Fruit fly (Drosophila melanogaster): ENCODE results near the gene ss.

The ss gene

DNA sequence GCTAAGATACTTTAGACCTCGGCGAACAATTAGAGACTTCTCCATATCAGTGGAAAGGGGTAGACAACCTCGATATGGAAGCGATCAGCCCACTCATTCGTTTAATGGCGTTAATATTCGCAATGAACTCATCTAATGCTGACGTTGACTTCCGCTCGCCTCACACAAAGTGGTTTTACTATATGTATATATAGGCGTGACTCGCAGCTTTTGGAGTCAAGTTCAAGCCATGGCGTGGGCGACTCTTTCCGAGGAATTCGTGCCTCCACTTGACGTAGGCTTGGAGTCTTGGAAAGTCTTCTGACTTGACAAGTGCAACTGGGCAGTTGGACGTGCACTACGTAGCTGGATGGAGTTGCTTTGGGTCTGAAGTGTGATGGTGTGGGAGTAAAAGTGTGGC, 49.8 kb downstream of the ss start:
- no peak for TF ChIP-seq Dll (optimal IDR thresholded peaks at IDR 0.05)
- TF ChIP-seq usp (GFP tag; optimal IDR thresholded peaks at IDR 0.05): no peak
- TF ChIP-seq CG8478 (optimal IDR thresholded peaks at IDR 0.05): no peak
- TF ChIP-seq pan (optimal IDR thresholded peaks at IDR 0.05): no peak
- no peak for TF ChIP-seq EcR (GFP tag; optimal IDR thresholded peaks at IDR 0.05)
- no peak for TF ChIP-seq psq (optimal IDR thresholded peaks at IDR 0.05)

DNA sequence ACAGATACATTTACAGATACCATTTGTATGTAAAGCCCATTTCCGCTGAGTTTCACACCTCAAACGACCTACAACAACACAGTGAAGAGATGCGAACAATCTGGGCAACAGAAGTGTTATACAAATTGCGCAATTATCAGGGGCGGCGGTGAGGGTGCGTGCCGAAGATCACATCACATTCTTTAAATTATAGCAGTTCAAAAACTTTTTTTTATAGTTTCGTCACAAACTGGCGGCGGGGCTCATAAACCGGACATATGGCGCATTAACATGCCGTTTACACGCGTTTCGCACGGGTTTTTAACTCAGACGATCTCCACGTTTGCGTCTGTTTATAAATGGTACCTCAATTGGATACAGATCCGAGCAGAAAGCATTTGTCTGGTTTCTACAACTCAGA, 50.3 kb downstream of the ss start:
- TF ChIP-seq pan (optimal IDR thresholded peaks at IDR 0.05) (no peak), usp (GFP tag; optimal IDR thresholded peaks at IDR 0.05) (no peak), CG8478 (optimal IDR thresholded peaks at IDR 0.05) (no peak), EcR (GFP tag; optimal IDR thresholded peaks at IDR 0.05) (no peak), Dll (optimal IDR thresholded peaks at IDR 0.05) (no peak), psq (optimal IDR thresholded peaks at IDR 0.05) (no peak)

DNA sequence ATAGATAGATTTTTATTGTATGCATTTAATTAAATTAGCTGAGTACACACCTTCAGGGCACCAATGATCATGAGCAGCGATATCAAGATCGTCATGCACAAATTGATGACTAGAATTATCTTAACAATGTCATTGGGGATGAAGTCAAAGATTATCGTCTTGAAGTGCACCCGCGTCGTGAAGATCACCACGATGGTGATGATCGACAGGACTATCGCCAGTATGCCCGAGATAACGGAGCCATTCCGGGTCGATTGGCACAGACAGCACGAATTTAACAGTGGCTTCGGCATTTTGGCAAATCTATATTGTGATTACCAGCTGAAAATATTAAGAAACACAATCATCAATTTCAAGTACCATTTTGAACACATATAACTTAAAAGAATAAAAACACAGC, 51.5 kb downstream of the ss start:
- TF ChIP-seq Dll (optimal IDR thresholded peaks at IDR 0.05): no peak
- TF ChIP-seq usp (GFP tag; optimal IDR thresholded peaks at IDR 0.05): no peak
- no peak for TF ChIP-seq EcR (GFP tag; optimal IDR thresholded peaks at IDR 0.05)
- no peak for TF ChIP-seq pan (optimal IDR thresholded peaks at IDR 0.05)
- TF ChIP-seq psq (optimal IDR thresholded peaks at IDR 0.05): no peak
- TF ChIP-seq CG8478 (optimal IDR thresholded peaks at IDR 0.05): no peak

DNA sequence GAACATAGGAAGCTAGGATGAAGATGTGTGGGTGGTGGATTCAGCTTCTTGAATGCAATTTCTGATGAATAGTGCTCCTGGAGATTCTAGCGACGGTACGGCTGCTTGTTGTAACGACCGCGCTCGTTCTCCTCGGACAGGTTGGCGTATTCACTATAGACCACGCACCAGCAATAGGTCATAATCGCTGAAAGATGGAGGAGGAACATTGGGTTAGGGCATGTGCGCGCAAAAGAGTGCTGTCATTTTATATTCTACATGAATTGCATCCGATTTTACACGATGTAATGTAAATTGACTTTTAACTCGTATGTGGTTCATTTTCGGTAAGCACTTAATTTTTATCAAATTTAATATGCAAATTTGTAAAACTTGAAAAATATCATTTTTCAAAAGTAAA, 52.4 kb downstream of the ss start:
- TF ChIP-seq pan (optimal IDR thresholded peaks at IDR 0.05): no peak
- no peak for TF ChIP-seq psq (optimal IDR thresholded peaks at IDR 0.05)
- no peak for TF ChIP-seq CG8478 (optimal IDR thresholded peaks at IDR 0.05)
- no peak for TF ChIP-seq usp (GFP tag; optimal IDR thresholded peaks at IDR 0.05)
- TF ChIP-seq Dll (optimal IDR thresholded peaks at IDR 0.05): no peak
- TF ChIP-seq EcR (GFP tag; optimal IDR thresholded peaks at IDR 0.05): no peak

DNA sequence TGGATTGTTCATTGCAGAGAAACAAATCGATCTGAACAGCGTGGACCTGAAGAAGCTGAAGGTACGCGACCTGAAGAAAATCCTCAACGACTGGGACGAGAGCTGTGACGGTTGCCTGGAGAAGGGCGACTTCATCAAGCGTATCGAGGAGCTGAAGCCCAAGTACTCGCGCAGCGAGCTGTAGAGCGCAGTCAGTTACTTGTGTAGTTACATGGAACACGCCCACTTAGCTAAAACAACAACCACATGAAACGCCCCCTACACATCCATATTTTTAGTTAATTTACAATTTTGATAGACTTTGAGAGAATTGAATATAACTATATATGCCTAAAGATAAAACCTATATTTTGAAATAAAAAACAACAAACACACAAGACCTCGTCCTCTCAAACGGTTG, 53.1 kb downstream of the ss start:
- TF ChIP-seq pan (optimal IDR thresholded peaks at IDR 0.05) (no peak), usp (GFP tag; optimal IDR thresholded peaks at IDR 0.05) (no peak), Dll (optimal IDR thresholded peaks at IDR 0.05) (no peak), EcR (GFP tag; optimal IDR thresholded peaks at IDR 0.05) (no peak), psq (optimal IDR thresholded peaks at IDR 0.05) (no peak), CG8478 (optimal IDR thresholded peaks at IDR 0.05) (no peak)

DNA sequence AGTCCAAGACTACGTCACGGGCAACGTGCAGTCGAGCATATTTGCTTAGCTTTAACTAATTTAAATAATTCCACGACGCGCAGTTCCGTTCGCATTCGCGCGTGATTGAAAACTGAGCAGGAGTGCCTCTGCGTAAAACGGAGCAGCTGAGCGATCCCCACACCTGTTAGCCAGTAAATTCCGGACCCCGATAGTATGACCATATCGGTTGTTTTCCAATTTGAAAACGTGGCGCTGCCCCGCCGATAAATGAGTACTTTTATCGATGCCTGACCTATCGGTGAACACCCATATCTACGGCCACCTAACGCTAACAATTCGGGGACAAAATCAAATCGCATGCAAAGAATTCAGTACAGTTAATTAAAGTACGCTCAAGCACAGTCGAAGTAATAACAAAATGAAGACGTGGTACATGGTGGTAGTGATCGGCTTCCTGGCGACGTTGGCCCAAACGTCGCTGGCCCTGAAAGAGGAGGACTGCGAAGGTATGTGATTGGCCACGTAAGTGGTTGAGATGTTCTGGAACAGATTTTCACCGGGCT, 54.3 kb downstream of the ss start, which contains the start of the genes CG14879 and Manf:
CG14879 (minus strand) TSS at position 116 of the 545 bp plus-strand sequence.
Manf (plus strand) TSS at position 294 of the 545 bp plus-strand sequence.
- TF ChIP-seq CG8478 (optimal IDR thresholded peaks at IDR 0.05): no peak
- TF ChIP-seq pan (optimal IDR thresholded peaks at IDR 0.05): no peak
- no peak for TF ChIP-seq Dll (optimal IDR thresholded peaks at IDR 0.05)
- TF ChIP-seq EcR (GFP tag; optimal IDR thresholded peaks at IDR 0.05): no peak
- TF ChIP-seq psq (optimal IDR thresholded peaks at IDR 0.05): no peak

- no peak for TF ChIP-seq usp (GFP tag; optimal IDR thresholded peaks at IDR 0.05)
- TF ChIP-seq Dll (optimal IDR thresholded peaks at IDR 0.05): no peak
- TF ChIP-seq psq (optimal IDR thresholded peaks at IDR 0.05): no peak
- no peak for TF ChIP-seq CG8478 (optimal IDR thresholded peaks at IDR 0.05)
- TF ChIP-seq pan (optimal IDR thresholded peaks at IDR 0.05): no peak
- TF ChIP-seq EcR (GFP tag; optimal IDR thresholded peaks at IDR 0.05): no peak
Measured at dm6 chr3R:16348289-16348688, 55.2 kb downstream of the ss start.

DNA sequence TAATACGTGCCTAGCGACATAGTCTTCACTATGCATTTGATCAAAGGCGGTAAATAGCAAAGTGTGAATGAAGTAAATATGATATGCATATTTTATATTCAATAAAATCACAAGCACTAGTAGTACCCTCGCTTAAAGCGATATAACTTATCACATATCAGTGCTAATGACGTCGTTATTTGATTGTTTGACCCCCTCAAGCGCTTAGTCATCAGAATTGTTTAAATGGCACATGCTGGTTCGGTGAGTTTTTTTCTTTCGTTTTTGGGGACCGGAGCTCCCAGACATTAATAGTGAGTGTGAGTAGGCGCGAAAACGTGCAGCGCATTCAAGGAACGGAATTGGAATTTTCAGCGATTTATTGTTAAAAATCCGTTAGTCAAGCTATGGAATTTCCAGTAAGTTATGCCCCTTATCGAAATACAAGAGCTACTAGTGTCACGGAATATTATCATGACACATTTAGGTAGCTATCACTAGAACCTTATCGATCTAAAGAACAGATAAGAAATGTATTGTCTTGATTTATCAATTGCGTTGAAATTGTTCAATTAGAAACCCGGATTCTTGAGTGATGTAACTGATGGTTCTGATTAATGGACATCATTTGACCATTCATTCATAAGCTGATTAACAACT, 55.7 kb downstream of the ss start:
- TF ChIP-seq EcR (GFP tag; optimal IDR thresholded peaks at IDR 0.05): no peak

dm6 chr3R:16341817-16342374, 61.6 kb downstream of the ss start, which contains the start of the genes SF2 and pad:
Gene SF2, minus strand, starts transcription at chr3R:16341988.
Gene pad, plus strand, starts transcription at chr3R:16342318.
- TF ChIP-seq CG8478 (optimal IDR thresholded peaks at IDR 0.05) (no peak), EcR (GFP tag; optimal IDR thresholded peaks at IDR 0.05) (no peak), Dll (optimal IDR thresholded peaks at IDR 0.05) (no peak), usp (GFP tag; optimal IDR thresholded peaks at IDR 0.05) (no peak), psq (optimal IDR thresholded peaks at IDR 0.05) (no peak), pan (optimal IDR thresholded peaks at IDR 0.05) (no peak)

dm6 chr3R:16340610-16341009, 62.9 kb downstream of the ss start:
- TF ChIP-seq usp (GFP tag; optimal IDR thresholded peaks at IDR 0.05): no peak
- TF ChIP-seq pan (optimal IDR thresholded peaks at IDR 0.05): no peak
- TF ChIP-seq Dll (optimal IDR thresholded peaks at IDR 0.05): no peak
- no peak for TF ChIP-seq psq (optimal IDR thresholded peaks at IDR 0.05)
- no peak for TF ChIP-seq CG8478 (optimal IDR thresholded peaks at IDR 0.05)
- TF ChIP-seq EcR (GFP tag; optimal IDR thresholded peaks at IDR 0.05): no peak

dm6 chr3R:16339475-16339874, 64.0 kb downstream of the ss start, which contains the start of gene Sulf1:
Gene Sulf1, minus strand, starts transcription at chr3R:16339575.
- no peak for TF ChIP-seq EcR (GFP tag; optimal IDR thresholded peaks at IDR 0.05)
- no peak for TF ChIP-seq Dll (optimal IDR thresholded peaks at IDR 0.05)
- no peak for TF ChIP-seq CG8478 (optimal IDR thresholded peaks at IDR 0.05)
- no peak for TF ChIP-seq usp (GFP tag; optimal IDR thresholded peaks at IDR 0.05)
- no peak for TF ChIP-seq psq (optimal IDR thresholded peaks at IDR 0.05)
- no peak for TF ChIP-seq pan (optimal IDR thresholded peaks at IDR 0.05)

dm6 chr3R:16338342-16338741, 65.1 kb downstream of the ss start:
- TF ChIP-seq psq (optimal IDR thresholded peaks at IDR 0.05) (no peak), Dll (optimal IDR thresholded peaks at IDR 0.05) (no peak), pan (optimal IDR thresholded peaks at IDR 0.05) (no peak), CG8478 (optimal IDR thresholded peaks at IDR 0.05) (no peak), usp (GFP tag; optimal IDR thresholded peaks at IDR 0.05) (no peak), EcR (GFP tag; optimal IDR thresholded peaks at IDR 0.05) (no peak)
